Worm (Caenorhabditis elegans): ENCODE results near the gene ZC84.7.
A peak's percentile ranks its signal among the peaks of the same experiment; 100 is the strongest.

ZC84.7 gene

ce11 chrIII:9176008-9176407 lies 9.8 kb upstream of the ZC84.7 start:
- TF ChIP-seq fos-1 (tag; optimal IDR thresholded peaks at IDR 0.05) (peak; percentile 19), alr-1 (tag; optimal IDR thresholded peaks at IDR 0.05) (no peak), ZK546.5 (tag; optimal IDR thresholded peaks at IDR 0.05) (no peak)

ce11 chrIII:9177874-9178273 lies 7.9 kb upstream of the ZC84.7 start:
- TF ChIP-seq nhr-25 (tag; optimal IDR thresholded peaks at IDR 0.05) (no peak), nhr-11 (tag; optimal IDR thresholded peaks at IDR 0.05) (no peak), nhr-10 (tag; optimal IDR thresholded peaks at IDR 0.05) (no peak), mab-5 (tag; optimal IDR thresholded peaks at IDR 0.05) (peak; percentile 84), mdl-1 (tag; optimal IDR thresholded peaks at IDR 0.05) (no peak), dmd-4 (tag; optimal IDR thresholded peaks at IDR 0.05) (no peak), F13H6.1 (tag; optimal IDR thresholded peaks at IDR 0.05) (no peak), zag-1 (tag; optimal IDR thresholded peaks at IDR 0.05) (no peak), C34F6.9 (tag; optimal IDR thresholded peaks at IDR 0.05) (no peak), lsy-2 (tag; optimal IDR thresholded peaks at IDR 0.05) (no peak), unc-55 (GFP tag; optimal IDR thresholded peaks at IDR 0.05) (peak; percentile 40)

ce11 chrIII:9181246-9181645 lies 4.6 kb upstream of the ZC84.7 start, which contains the start of gene tax-4:
tax-4 (plus strand) TSS chrIII:9181546.
- TF ChIP-seq nhr-21 (tag; optimal IDR thresholded peaks at IDR 0.05) = no peak
- no peak for TF ChIP-seq snpc-4 (tag; optimal IDR thresholded peaks at IDR 0.05)
- TF ChIP-seq R02D3.7 (tag; optimal IDR thresholded peaks at IDR 0.05) = no peak
- TF ChIP-seq Y55F3AM.14 (GFP tag; optimal IDR thresholded peaks at IDR 0.05) = no peak
- no peak for TF ChIP-seq sma-3 (GFP tag; optimal IDR thresholded peaks at IDR 0.05)
- TF ChIP-seq mbf-1 (tag; optimal IDR thresholded peaks at IDR 0.05) = no peak

- no peak for TF ChIP-seq ZK546.5 (tag; optimal IDR thresholded peaks at IDR 0.05)
- peak; percentile 16 for TF ChIP-seq F13H6.1 (tag; optimal IDR thresholded peaks at IDR 0.05)
- no peak for TF ChIP-seq aly-2 (tag; optimal IDR thresholded peaks at IDR 0.05)
- no peak for TF ChIP-seq egl-27 (tag; optimal IDR thresholded peaks at IDR 0.05)
- TF ChIP-seq gmeb-1 (tag; optimal IDR thresholded peaks at IDR 0.05) = peak; percentile 80
- TF ChIP-seq C34F6.9 (tag; optimal IDR thresholded peaks at IDR 0.05) = peak; percentile 59
- TF ChIP-seq skn-1 (tag; optimal IDR thresholded peaks at IDR 0.05) = no peak
- TF ChIP-seq nhr-237 (tag; optimal IDR thresholded peaks at IDR 0.05) = no peak
- peak; percentile 47 for TF ChIP-seq unc-55 (GFP tag; optimal IDR thresholded peaks at IDR 0.05)
- no peak for TF ChIP-seq sma-3 (GFP tag; optimal IDR thresholded peaks at IDR 0.05)
- no peak for TF ChIP-seq mbf-1 (tag; optimal IDR thresholded peaks at IDR 0.05)
- no peak for TF ChIP-seq nhr-11 (tag; optimal IDR thresholded peaks at IDR 0.05)
- TF ChIP-seq zag-1 (tag; optimal IDR thresholded peaks at IDR 0.05) = peak; percentile 7
- no peak for TF ChIP-seq ztf-11 (tag; optimal IDR thresholded peaks at IDR 0.05)
- TF ChIP-seq nhr-21 (tag; optimal IDR thresholded peaks at IDR 0.05) = peak; percentile 9
- TF ChIP-seq ceh-82 (tag; optimal IDR thresholded peaks at IDR 0.05) = no peak
- TF ChIP-seq sma-9 (GFP tag; optimal IDR thresholded peaks at IDR 0.05) = peak; percentile 61
- TF ChIP-seq sma-9 (tag; optimal IDR thresholded peaks at IDR 0.05) = no peak
- no peak for TF ChIP-seq alr-1 (tag; optimal IDR thresholded peaks at IDR 0.05)
- TF ChIP-seq fos-1 (tag; optimal IDR thresholded peaks at IDR 0.05) = no peak
- TF ChIP-seq ztf-4 (tag; optimal IDR thresholded peaks at IDR 0.05) = no peak
- TF ChIP-seq lin-39 (tag; optimal IDR thresholded peaks at IDR 0.05) = no peak
- TF ChIP-seq snpc-4 (tag; optimal IDR thresholded peaks at IDR 0.05) = no peak
- peak; percentile 36 for TF ChIP-seq nhr-129 (tag; optimal IDR thresholded peaks at IDR 0.05)
- peak in 1 of 2 experiments; percentile 82 for TF ChIP-seq lsy-2 (tag; optimal IDR thresholded peaks at IDR 0.05)
- TF ChIP-seq unc-62 (GFP tag; optimal IDR thresholded peaks at IDR 0.05) = no peak
- peak; percentile 26 for TF ChIP-seq nhr-6 (tag; optimal IDR thresholded peaks at IDR 0.05)
Observed at ce11 chrIII:9191091-9191490, 5.3 kb downstream of the ZC84.7 start, which contains the start of gene cls-3. cls-3 (minus strand) TSS chrIII:9191109.

- TF ChIP-seq ztf-1 (GFP tag; conservative IDR thresholded peaks at IDR 0.05) = no peak
- TF ChIP-seq nhr-21 (tag; optimal IDR thresholded peaks at IDR 0.05) = no peak
- no peak for TF ChIP-seq nhr-25 (tag; optimal IDR thresholded peaks at IDR 0.05)
- TF ChIP-seq Y55F3AM.14 (GFP tag; optimal IDR thresholded peaks at IDR 0.05) = no peak
- no peak for TF ChIP-seq fos-1 (tag; optimal IDR thresholded peaks at IDR 0.05)
- no peak for TF ChIP-seq ztf-11 (tag; optimal IDR thresholded peaks at IDR 0.05)
- TF ChIP-seq snpc-4 (tag; optimal IDR thresholded peaks at IDR 0.05) = no peak
- TF ChIP-seq sem-4 (tag; optimal IDR thresholded peaks at IDR 0.05) = no peak
- no peak for TF ChIP-seq lin-39 (tag; optimal IDR thresholded peaks at IDR 0.05)
- no peak for TF ChIP-seq mbf-1 (tag; optimal IDR thresholded peaks at IDR 0.05)
- no peak for TF ChIP-seq ceh-16 (tag; optimal IDR thresholded peaks at IDR 0.05)
Observed at ce11 chrIII:9199605-9200004, 13.8 kb downstream of the ZC84.7 start, which contains the start of gene ZC84.6. ZC84.6 (minus strand) TSS chrIII:9199705.
